Worm (Caenorhabditis elegans): ENCODE results near the gene E01G6.1.

The E01G6.1 gene

ce11 chrX:12280477-12280876, 19.8 kb downstream of the E01G6.1 start, which contains the start of gene C04B4.1 (continued):
- TF ChIP-seq lin-29 (GFP tag; IDR thresholded peaks at IDR 0.05), result no peak
- no peak for TF ChIP-seq ztf-11 (tag; optimal IDR thresholded peaks at IDR 0.05)
- TF ChIP-seq nhr-25 (tag; optimal IDR thresholded peaks at IDR 0.05; ENCODE audit: borderline replicate concordance, insufficient read depth), result no peak
- no peak for TF ChIP-seq dve-1 (tag; optimal IDR thresholded peaks at IDR 0.05; ENCODE audit: insufficient read depth)

ce11 chrX:12282911-12283310, 22.2 kb downstream of the E01G6.1 start, which contains the start of gene C04B4.2:
Gene C04B4.2 (plus strand): TSS chrX:12283281.
- TF ChIP-seq ctbp-1 (GFP tag; IDR thresholded peaks at IDR 0.05), result no peak
- TF ChIP-seq zag-1 (tag; optimal IDR thresholded peaks at IDR 0.05), result no peak
- TF ChIP-seq zfp-3 (GFP tag; conservative IDR thresholded peaks at IDR 0.05), result no peak
- TF ChIP-seq ceh-62 (tag; optimal IDR thresholded peaks at IDR 0.05), result no peak
- no peak for TF ChIP-seq nhr-77 (tag; optimal IDR thresholded peaks at IDR 0.05)

- TF ChIP-seq unc-62 (GFP tag; optimal IDR thresholded peaks at IDR 0.05 in 1 of 2), result peak in 1 of 2 experiments; percentile 91
- no peak for TF ChIP-seq unc-62 (tag; optimal IDR thresholded peaks at IDR 0.05)
- TF ChIP-seq ceh-82 (tag; optimal IDR thresholded peaks at IDR 0.05), result no peak
- TF ChIP-seq aha-1 (tag), result peak; percentile 63
Observed at ce11 chrX:12284161-12284560, 23.5 kb downstream of the E01G6.1 start.

ce11 chrX:12285496-12285895, 24.8 kb downstream of the E01G6.1 start, which contains the start of gene lips-2:
Gene lips-2 (plus strand): TSS chrX:12285796.
- TF ChIP-seq ama-1 (optimal IDR thresholded peaks at IDR 0.05), result no peak
- no peak for TF ChIP-seq R02D3.7 (tag; optimal IDR thresholded peaks at IDR 0.05)
- TF ChIP-seq mxl-3 (GFP tag; optimal IDR thresholded peaks at IDR 0.05), result no peak
- TF ChIP-seq cey-2 (tag; optimal IDR thresholded peaks at IDR 0.05; ENCODE audit: borderline replicate concordance, insufficient read depth), result no peak
- no peak for TF ChIP-seq ZK546.5 (tag; optimal IDR thresholded peaks at IDR 0.05)
- no peak for TF ChIP-seq aly-2 (tag; optimal IDR thresholded peaks at IDR 0.05)
- no peak for TF ChIP-seq daf-19 (GFP tag; conservative IDR thresholded peaks at IDR 0.05)
- TF ChIP-seq egl-27 (tag; optimal IDR thresholded peaks at IDR 0.05), result no peak
- TF ChIP-seq dmd-9 (GFP tag; IDR thresholded peaks at IDR 0.05), result no peak
- TF ChIP-seq attf-4 (tag; optimal IDR thresholded peaks at IDR 0.05), result no peak
- TF ChIP-seq aha-1 (tag), result no peak

ce11 chrX:12288254-12288653, 27.6 kb downstream of the E01G6.1 start, which contains the start of gene C04B4.5:
Gene C04B4.5 (minus strand): TSS chrX:12288354.
- TF ChIP-seq lir-3 (tag; optimal IDR thresholded peaks at IDR 0.05) (no peak), ZK337.2 (GFP tag; IDR thresholded peaks at IDR 0.05) (no peak), saeg-2 (GFP tag; IDR thresholded peaks at IDR 0.05) (no peak), mdt-29 (GFP tag; IDR thresholded peaks at IDR 0.05) (no peak), attf-4 (tag; optimal IDR thresholded peaks at IDR 0.05) (no peak), F44E2.7 (GFP tag; IDR thresholded peaks at IDR 0.05) (no peak), nhr-102 (tag; optimal IDR thresholded peaks at IDR 0.05) (no peak), T20F7.1 (GFP tag; optimal IDR thresholded peaks at IDR 0.05) (no peak)

ce11 chrX:12290539-12290938, 29.9 kb downstream of the E01G6.1 start, which contains the start of gene C04B4.4:
Gene C04B4.4 (plus strand): TSS chrX:12290839.
- TF ChIP-seq spr-3 (GFP tag; optimal IDR thresholded peaks at IDR 0.05), result no peak
- TF ChIP-seq ctbp-1 (GFP tag; IDR thresholded peaks at IDR 0.05), result no peak
- TF ChIP-seq nhr-11 (tag; optimal IDR thresholded peaks at IDR 0.05), result no peak
- no peak for TF ChIP-seq egl-27 (tag; optimal IDR thresholded peaks at IDR 0.05)

All from whole organism, L4 larva.